Fruit fly (Drosophila melanogaster) whole organism, embryonic: ENCODE results near the gene alphaSnap.

Source experiments
- Abd-B ChIP-seq: fragments of 200-800 bp; sonication (Bioruptor generic); optimal IDR thresholded peaks from 2 replicates; lab custom pipeline; 2018; ENCODE audit warnings: missing biosample characterization, mild to moderate bottlenecking, missing genetic modification characterization, moderate library complexity
- Atf3 ChIP-seq: fragments of 200-800 bp; sonication (Bioruptor generic); optimal IDR thresholded peaks from 3 replicates; lab custom pipeline; 2016; ENCODE audit warnings: missing biosample characterization, missing genetic modification characterization
- Bgb ChIP-seq: fragments of 200-800 bp; sonication (Bioruptor generic); IDR thresholded peaks from 2 replicates; pipeline ENCODE4 v1.3.6; 2022; ENCODE audit warnings: missing biosample characterization, missing genetic modification characterization; ENCODE audit not compliant: partially characterized antibody
- Bteb2 ChIP-seq: fragments of 200-800 bp; sonication (Bioruptor generic); optimal IDR thresholded peaks from 2 replicates; lab custom pipeline; 2016; ENCODE audit warnings: missing biosample characterization, missing genetic modification characterization
- CG1024 ChIP-seq: fragments of 200-800 bp; sonication (Bioruptor generic); IDR thresholded peaks from 2 replicates; pipeline ENCODE4 v1.3.6; 2022; ENCODE audit warnings: missing biosample characterization, missing genetic modification characterization
- CG10543 ChIP-seq: fragments of 200-800 bp; sonication (Bioruptor generic); optimal IDR thresholded peaks from 3 replicates; lab custom pipeline; 2017; ENCODE audit warnings: missing biosample characterization, mild to moderate bottlenecking, missing genetic modification characterization, moderate library complexity
- CG12744 ChIP-seq: fragments of 200-800 bp; sonication (Bioruptor generic); optimal IDR thresholded peaks from 2 replicates; lab custom pipeline; 2016; ENCODE audit warnings: missing biosample characterization, missing genetic modification characterization
- CG14014 ChIP-seq: fragments of 200-800 bp; sonication (Bioruptor generic); IDR thresholded peaks from 2 replicates; pipeline ENCODE4 v1.3.6; 2022; ENCODE audit warnings: missing biosample characterization, missing genetic modification characterization
- CG1647 ChIP-seq: fragments of 200-800 bp; sonication (Bioruptor generic); optimal IDR thresholded peaks from 3 replicates; lab custom pipeline; 2016; ENCODE audit warnings: missing biosample characterization, missing genetic modification characterization
- CG16815 ChIP-seq: fragments of 200-800 bp; sonication (Bioruptor generic); optimal IDR thresholded peaks from 3 replicates; lab custom pipeline; 2017; ENCODE audit warnings: missing biosample characterization, mild to moderate bottlenecking, missing genetic modification characterization
- CG17361 ChIP-seq: fragments of 200-800 bp; sonication (Bioruptor generic); IDR thresholded peaks from 3 replicates; pipeline ENCODE4 v1.3.6; 2022; ENCODE audit warnings: missing biosample characterization, missing genetic modification characterization
- CG2889 ChIP-seq: fragments of 200-800 bp; sonication (Bioruptor generic); IDR thresholded peaks from 3 replicates; pipeline ENCODE4 v1.3.6; 2022; ENCODE audit warnings: missing biosample characterization, missing genetic modification characterization
- CG30431 ChIP-seq: fragments of 200-800 bp; sonication (Bioruptor generic); optimal IDR thresholded peaks from 2 replicates; lab custom pipeline; 2017; ENCODE audit warnings: missing biosample characterization, missing genetic modification characterization
- CG3163 ChIP-seq: fragments of 200-800 bp; sonication (Bioruptor generic); optimal IDR thresholded peaks from 3 replicates; lab custom pipeline; 2016; ENCODE audit warnings: missing biosample characterization, missing genetic modification characterization
- CG3407 ChIP-seq: fragments of 200-800 bp; sonication (Bioruptor generic); optimal IDR thresholded peaks from 2 replicates; lab custom pipeline; 2018; ENCODE audit warnings: missing biosample characterization, mild to moderate bottlenecking, missing genetic modification characterization
- CG34422 ChIP-seq: fragments of 200-800 bp; sonication (Bioruptor generic); IDR thresholded peaks from 3 replicates; pipeline ENCODE4 v1.3.6; 2022; ENCODE audit warnings: missing biosample characterization, missing genetic modification characterization
- CG6254 ChIP-seq: fragments of 200-800 bp; sonication (Bioruptor generic); optimal IDR thresholded peaks from 3 replicates; lab custom pipeline; 2017; ENCODE audit warnings: mild to moderate bottlenecking, missing biosample characterization, missing genetic modification reagents, missing genetic modification characterization
- CG7357 ChIP-seq: fragments of 200-800 bp; sonication (Bioruptor generic); IDR thresholded peaks from 3 replicates; pipeline ENCODE4 v1.3.6; 2022; ENCODE audit warnings: missing biosample characterization, missing genetic modification characterization
- CG7963 ChIP-seq: fragments of 200-800 bp; sonication (Bioruptor generic); IDR thresholded peaks from 3 replicates; pipeline ENCODE4 v1.3.6; 2022; ENCODE audit warnings: missing biosample characterization, missing genetic modification characterization; ENCODE audit not compliant: partially characterized antibody
- CG8359 ChIP-seq: fragments of 200-800 bp; sonication (Bioruptor generic); optimal IDR thresholded peaks from 2 replicates; lab custom pipeline; 2017; ENCODE audit warnings: missing biosample characterization, mild to moderate bottlenecking, missing genetic modification characterization, borderline replicate concordance
- CG8478 ChIP-seq: fragments of >200 bp; optimal IDR thresholded peaks from 2 replicates; lab custom pipeline; 2018
- CG9797 ChIP-seq: fragments of 200-800 bp; sonication (Bioruptor generic); optimal IDR thresholded peaks from 3 replicates; lab custom pipeline; 2018; ENCODE audit warnings: missing biosample characterization, mild to moderate bottlenecking, missing genetic modification characterization
- Dbx ChIP-seq: fragments of 200-800 bp; sonication (Bioruptor generic); IDR thresholded peaks from 3 replicates; pipeline ENCODE4 v1.3.6; 2022; ENCODE audit warnings: missing biosample characterization, missing genetic modification characterization
- Deaf1 ChIP-seq: fragments of 200-800 bp; optimal IDR thresholded peaks from 3 replicates; lab custom pipeline; 2019; ENCODE audit warnings: missing biosample characterization, mild to moderate bottlenecking, missing genetic modification characterization, moderate library complexity
- E2f2 ChIP-seq: fragments of 200-800 bp; sonication (Bioruptor generic); IDR thresholded peaks from 2 replicates; pipeline ENCODE4 v1.3.6; 2022; ENCODE audit warnings: missing biosample characterization, missing genetic modification characterization
- GATAe ChIP-seq: fragments of 200-800 bp; sonication (Bioruptor generic); conservative IDR thresholded peaks from 2 replicates; pipeline ENCODE4 v1.3.6; 2022; ENCODE audit warnings: missing biosample characterization, missing genetic modification characterization
- Hr78 ChIP-seq, 2 experiments: fragments of 200-800 bp in 1 of 2; fragments of >200 bp in 1 of 2; sonication (Bioruptor generic) in 1 of 2; optimal IDR thresholded peaks; 2 replicates each; lab custom pipeline; 2017 to 2019; ENCODE audit warnings: missing biosample characterization in 2 of 2, missing genetic modification characterization in 2 of 2, mild to moderate bottlenecking in 1 of 2, moderate library complexity in 1 of 2
- Kr ChIP-seq: fragments of 200-800 bp; sonication (Bioruptor generic); optimal IDR thresholded peaks from 2 replicates; lab custom pipeline; 2017; ENCODE audit warnings: missing biosample characterization, mild to moderate bottlenecking, missing genetic modification characterization
- Sry-δ ChIP-seq: fragments of 200-800 bp; sonication (Bioruptor generic); optimal IDR thresholded peaks from 2 replicates; lab custom pipeline; 2016; ENCODE audit warnings: missing biosample characterization, missing genetic modification characterization
- Tbp ChIP-seq: fragments of >200 bp; optimal IDR thresholded peaks from 2 replicates; lab custom pipeline; 2018; ENCODE audit warnings: missing biosample characterization, missing genetic modification characterization
- ac ChIP-seq: fragments of 200-800 bp; sonication (Bioruptor generic); optimal IDR thresholded peaks from 3 replicates; lab custom pipeline; 2017; ENCODE audit warnings: missing biosample characterization, mild to moderate bottlenecking, missing genetic modification characterization
- cad ChIP-seq: fragments of >200 bp; optimal IDR thresholded peaks from 2 replicates; lab custom pipeline; 2017; ENCODE audit warnings: missing biosample characterization, missing genetic modification characterization
- ci ChIP-seq: fragments of 200-800 bp; sonication (Bioruptor generic); IDR thresholded peaks from 3 replicates; pipeline ENCODE4 v1.3.6; 2022; ENCODE audit warnings: missing biosample characterization, missing genetic modification characterization
- crp ChIP-seq, 2 experiments: fragments of 200-800 bp; sonication (Bioruptor generic); optimal IDR thresholded peaks; 2 replicates in 1 of 2; 3 replicates in 1 of 2; lab custom pipeline; 2017; ENCODE audit warnings: missing biosample characterization in 2 of 2, missing genetic modification characterization in 2 of 2, mild to moderate bottlenecking in 1 of 2, moderate library complexity in 1 of 2
- dmrt11E ChIP-seq: fragments of 200-800 bp; sonication (Bioruptor generic); optimal IDR thresholded peaks from 3 replicates; lab custom pipeline; 2018; ENCODE audit warnings: missing biosample characterization, mild to moderate bottlenecking, missing genetic modification characterization, moderate library complexity
- dysf ChIP-seq: fragments of 200-800 bp; sonication (Bioruptor generic); IDR thresholded peaks from 3 replicates; pipeline ENCODE4 v1.3.6; 2022; ENCODE audit warnings: missing biosample characterization, missing genetic modification characterization
- exex ChIP-seq: fragments of 200-800 bp; sonication (Bioruptor generic); optimal IDR thresholded peaks from 4 replicates; lab custom pipeline; 2018; ENCODE audit warnings: missing biosample characterization, mild to moderate bottlenecking, missing genetic modification characterization, moderate library complexity
- grau ChIP-seq: fragments of 200-800 bp; optimal IDR thresholded peaks from 3 replicates; lab custom pipeline; 2019; ENCODE audit warnings: missing biosample characterization, mild to moderate bottlenecking, missing genetic modification characterization, moderate library complexity
- h ChIP-seq: fragments of >200 bp; optimal IDR thresholded peaks from 2 replicates; lab custom pipeline; 2017
- hth ChIP-seq: fragments of >200 bp; optimal IDR thresholded peaks from 2 replicates; lab custom pipeline; 2017; ENCODE audit warnings: inconsistent platforms
- jigr1 ChIP-seq: fragments of 200-800 bp; sonication (Bioruptor generic); IDR thresholded peaks from 3 replicates; pipeline ENCODE4 v1.3.6; 2022; ENCODE audit warnings: missing biosample characterization, missing genetic modification characterization
- klu ChIP-seq: fragments of 200-800 bp; sonication (Bioruptor generic); IDR thresholded peaks from 2 replicates; pipeline ENCODE4 v1.3.6; 2022; ENCODE audit warnings: missing biosample characterization, missing genetic modification characterization
- nau ChIP-seq: fragments of 200-800 bp; sonication (Bioruptor generic); optimal IDR thresholded peaks from 3 replicates; lab custom pipeline; 2017; ENCODE audit warnings: missing biosample characterization, mild to moderate bottlenecking, missing genetic modification characterization, missing genetic modification reagents
- otp ChIP-seq: fragments of 200-800 bp; sonication (Bioruptor generic); IDR thresholded peaks from 3 replicates; pipeline ENCODE4, ENCODE4 v1.3.6; 2022; ENCODE audit warnings: missing biosample characterization, missing genetic modification characterization
- p53 ChIP-seq: fragments of 200-800 bp; sonication (Bioruptor generic); optimal IDR thresholded peaks from 2 replicates; lab custom pipeline; 2016; ENCODE audit warnings: missing biosample characterization, missing genetic modification characterization
- pfk ChIP-seq: fragments of 200-800 bp; sonication (Bioruptor generic); optimal IDR thresholded peaks from 2 replicates; lab custom pipeline; 2018; ENCODE audit warnings: missing biosample characterization, mild to moderate bottlenecking, missing genetic modification characterization, moderate library complexity
- row ChIP-seq: fragments of 200-800 bp; sonication (Bioruptor generic); IDR thresholded peaks from 3 replicates; pipeline ENCODE4 v1.3.6; 2022; ENCODE audit warnings: missing biosample characterization, missing genetic modification characterization
- shn ChIP-seq: fragments of 200-800 bp; sonication (Bioruptor generic); optimal IDR thresholded peaks from 3 replicates; lab custom pipeline; 2016; ENCODE audit warnings: missing biosample characterization, missing genetic modification characterization
- tap ChIP-seq: fragments of 200-800 bp; optimal IDR thresholded peaks from 3 replicates; lab custom pipeline; 2019; ENCODE audit warnings: missing biosample characterization, mild to moderate bottlenecking, missing genetic modification characterization, moderate library complexity
- usp ChIP-seq: fragments of >200 bp; optimal IDR thresholded peaks from 2 replicates; lab custom pipeline; 2017; ENCODE audit warnings: missing biosample characterization, missing genetic modification characterization

Gene alphaSnap

dm6 chr3L:20347762-20348580, 34.5 kb downstream of the alphaSnap start, which contains the start of the genes Rbbp5 and eRF1 (continued):
- TF ChIP-seq Sry-δ (GFP tag; lab: Kevin White, UChicago) (peak; percentile 94), Hr78 (GFP tag; optimal IDR thresholded peaks at IDR 0.05; lab: Kevin White, UChicago) (no peak), Bteb2 (GFP tag; lab: Kevin White, UChicago) (peak; percentile 58), klu (GFP tag; lab: Robert Waterston, UW) (no peak; the same call in 1 of the 2 replicates), Abd-B (GFP tag; lab: Kevin White, UChicago) (peak; percentile 72), jigr1 (no peak), shn (GFP tag; lab: Kevin White, UChicago) (peak; percentile 42), Deaf1 (no peak), CG9797 (GFP tag; lab: Kevin White, UChicago) (peak; percentile 14), GATAe (GFP tag; lab: Robert Waterston, UW) (peak; percentile 50; the same call in 1 of the 2 replicates), pfk (no peak), ci (GFP tag; lab: Robert Waterston, UW) (no peak), CG14014 (GFP tag; lab: Robert Waterston, UW) (peak; percentile 81), CG1024 (GFP tag; lab: Robert Waterston, UW) (peak; percentile 42; the same call in 1 of the 2 replicates), Dbx (GFP tag; lab: Robert Waterston, UW) (peak; percentile 93), Kr (GFP tag; lab: Kevin White, UChicago) (no peak), dysf (GFP tag; lab: Robert Waterston, UW) (peak; percentile 81; the same call in 2 of the 3 replicates), h (lab: Kevin White, UChicago) (no peak), CG10543 (GFP tag; lab: Kevin White, UChicago) (peak; percentile 68), E2f2 (GFP tag; lab: Robert Waterston, UW) (peak; percentile 24; the same call in 1 of the 2 replicates), CG17361 (GFP tag; lab: Robert Waterston, UW) (peak; percentile 86), Tbp (GFP tag; lab: Kevin White, UChicago) (no peak), CG8478 (lab: Kevin White, UChicago) (no peak), CG12744 (GFP tag; lab: Kevin White, UChicago) (no peak), CG7357 (GFP tag; lab: Robert Waterston, UW) (peak; percentile 49; the same call in 2 of the 3 replicates), CG2889 (GFP tag; lab: Robert Waterston, UW) (no peak), grau (tag; lab: Kevin White, UChicago) (peak; percentile 81), CG30431 (GFP tag; lab: Kevin White, UChicago) (no peak), Bgb (GFP tag; lab: Robert Waterston, UW) (peak; percentile 90), usp (GFP tag; lab: Kevin White, UChicago) (no peak), hth (no peak), CG16815 (GFP tag; lab: Kevin White, UChicago) (peak; percentile 58), exex (peak; percentile 28), CG1647 (GFP tag; lab: Kevin White, UChicago) (peak; percentile 62), cad (no peak), Atf3 (GFP tag; lab: Kevin White, UChicago) (peak; percentile 50), tap (no peak), otp (GFP tag; lab: Robert Waterston, UW) (peak; percentile 66; the same call in 2 of the 3 replicates), nau (no peak), dmrt11E (peak; percentile 71), CG8359 (GFP tag; lab: Kevin White, UChicago) (no peak), CG7963 (GFP tag; lab: Robert Waterston, UW) (peak; percentile 84), CG3163 (GFP tag; lab: Kevin White, UChicago) (no peak), CG34422 (GFP tag; lab: Robert Waterston, UW) (peak; percentile 87), ac (GFP tag; lab: Kevin White, UChicago) (no peak), crp (GFP tag; optimal IDR thresholded peaks at IDR 0.05; lab: Kevin White, UChicago) (peak in 1 of 2 experiments; percentile 17), CG6254 (GFP tag; lab: Kevin White, UChicago) (peak; percentile 26), p53 (GFP tag; lab: Kevin White, UChicago) (no peak), CG3407 (GFP tag; lab: Kevin White, UChicago) (no peak), row (GFP tag; lab: Robert Waterston, UW) (peak; percentile 92)
